Fruit fly (Drosophila melanogaster) whole organism, wandering third instar larva: Measurements from ENCODE around the gene Nak.

Source experiments
- Abd-B ChIP-seq: fragments of >200 bp; optimal IDR thresholded peaks from 2 replicates; lab custom pipeline; 2017; ENCODE audit warnings: missing biosample characterization, missing genetic modification characterization
- CG32264 ChIP-seq: fragments of 200-800 bp; sonication (Bioruptor generic); optimal IDR thresholded peaks from 2 replicates; lab custom pipeline; 2016; ENCODE audit warnings: missing biosample characterization, missing genetic modification characterization
- CG9705 ChIP-seq: fragments of 200-800 bp; sonication (Bioruptor generic); optimal IDR thresholded peaks from 2 replicates; lab custom pipeline; 2018; ENCODE audit warnings: missing biosample characterization, mild to moderate bottlenecking, missing genetic modification characterization
- CrebA ChIP-seq: fragments of 200-800 bp; sonication (Bioruptor generic); optimal IDR thresholded peaks from 2 replicates; lab custom pipeline; 2016; ENCODE audit warnings: missing biosample characterization, mild to moderate bottlenecking, missing genetic modification characterization, borderline replicate concordance
- Dfd ChIP-seq: fragments of >200 bp; optimal IDR thresholded peaks from 2 replicates; lab custom pipeline; 2017; ENCODE audit warnings: missing biosample characterization, missing genetic modification characterization
- Dif ChIP-seq: fragments of 200-275, 200-300 bp; sonication (Bioruptor generic); optimal IDR thresholded peaks from 2 replicates; lab custom pipeline; 2018; ENCODE audit warnings: missing biosample characterization, missing genetic modification characterization; ENCODE audit not compliant: partially characterized antibody
- GATAd ChIP-seq: sonication (Bioruptor generic); optimal IDR thresholded peaks from 2 replicates; lab custom pipeline; 2016; ENCODE audit warnings: missing biosample characterization, missing genetic modification characterization
- HLH106 ChIP-seq: fragments of 200-800 bp; optimal IDR thresholded peaks from 3 replicates; lab custom pipeline; 2019; ENCODE audit warnings: missing biosample characterization, mild to moderate bottlenecking, missing genetic modification characterization, moderate library complexity
- Hnf4 ChIP-seq: fragments of 200-800 bp; sonication (Bioruptor generic); optimal IDR thresholded peaks from 2 replicates; lab custom pipeline; 2016; ENCODE audit warnings: missing biosample characterization, mild to moderate bottlenecking, missing genetic modification characterization
- Hr78 ChIP-seq: fragments of >200 bp; optimal IDR thresholded peaks from 2 replicates; lab custom pipeline; 2017; ENCODE audit warnings: missing biosample characterization, missing genetic modification characterization
- Hr83 ChIP-seq: fragments of 200-300 bp; sonication (Bioruptor generic); optimal IDR thresholded peaks from 2 replicates; lab custom pipeline; 2016; ENCODE audit warnings: missing biosample characterization, mild to moderate bottlenecking, missing genetic modification characterization, moderate library complexity; ENCODE audit not compliant: poor library complexity, severe bottlenecking
- Jra ChIP-seq: sonication (Bioruptor generic); optimal IDR thresholded peaks from 2 replicates; lab custom pipeline; 2016; ENCODE audit warnings: missing biosample characterization, missing genetic modification characterization
- Mio ChIP-seq: sonication (Bioruptor generic); optimal IDR thresholded peaks from 2 replicates; lab custom pipeline; 2016; ENCODE audit warnings: missing biosample characterization, missing genetic modification characterization
- Myc ChIP-seq: fragments of >200 bp; optimal IDR thresholded peaks from 2 replicates; lab custom pipeline; 2017
- N ChIP-seq: fragments of >200 bp; optimal IDR thresholded peaks from 2 replicates; lab custom pipeline; 2018; ENCODE audit warnings: missing biosample characterization, missing external identifiers, missing genetic modification characterization
- OdsH ChIP-seq: fragments of 200-800 bp; sonication (Bioruptor generic); optimal IDR thresholded peaks from 2 replicates; lab custom pipeline; 2016; ENCODE audit warnings: missing biosample characterization, mild to moderate bottlenecking, missing genetic modification characterization
- Rel ChIP-seq, 2 experiments: fragments of 200-800 bp; sonication (Bioruptor generic) in 1 of 2; optimal IDR thresholded peaks; 2 replicates in 1 of 2; 3 replicates in 1 of 2; lab custom pipeline; 2016 to 2019; ENCODE audit warnings: mild to moderate bottlenecking in 2 of 2, missing biosample characterization in 2 of 2, missing genetic modification characterization in 2 of 2, moderate library complexity in 1 of 2
- Vsx2 ChIP-seq: fragments of 200-300, 225-300 bp; sonication (Bioruptor generic); optimal IDR thresholded peaks from 2 replicates; lab custom pipeline; 2018; ENCODE audit warnings: missing biosample characterization, missing genetic modification characterization; ENCODE audit not compliant: partially characterized antibody
- br ChIP-seq: fragments of 200-800 bp; sonication (Bioruptor generic); optimal IDR thresholded peaks from 2 replicates; lab custom pipeline; 2016; ENCODE audit warnings: missing biosample characterization, missing genetic modification characterization
- brk ChIP-seq: fragments of 200-800 bp; sonication (Bioruptor generic); optimal IDR thresholded peaks from 2 replicates; lab custom pipeline; 2016; ENCODE audit warnings: missing biosample characterization, mild to moderate bottlenecking, missing genetic modification characterization
- dl ChIP-seq, 2 experiments: fragments of 175-275, 200-275 bp in 1 of 2; fragments of 200-275 bp in 1 of 2; sonication (Bioruptor generic); optimal IDR thresholded peaks; lab custom pipeline; 2018; ENCODE audit warnings: mild to moderate bottlenecking in 2 of 2, missing biosample characterization in 2 of 2, missing genetic modification characterization in 2 of 2, moderate library complexity in 2 of 2; ENCODE audit not compliant: partially characterized antibody in 2 of 2, insufficient read depth in 1 of 2
- dmrt93B ChIP-seq: fragments of 200-800 bp; sonication (Bioruptor generic); optimal IDR thresholded peaks from 2 replicates; lab custom pipeline; 2018; ENCODE audit warnings: missing biosample characterization, mild to moderate bottlenecking, missing genetic modification characterization
- dsf ChIP-seq: sonication (Bioruptor generic); optimal IDR thresholded peaks from 2 replicates; lab custom pipeline; 2016; ENCODE audit warnings: missing biosample characterization, missing genetic modification characterization, borderline replicate concordance
- ey ChIP-seq: fragments of 200-800 bp; sonication (Bioruptor generic); optimal IDR thresholded peaks from 2 replicates; lab custom pipeline; 2016; ENCODE audit warnings: missing biosample characterization, missing genetic modification characterization
- fru ChIP-seq: fragments of 200-800 bp; sonication (Bioruptor generic); optimal IDR thresholded peaks from 3 replicates; lab custom pipeline; 2016; ENCODE audit warnings: missing biosample characterization, mild to moderate bottlenecking, missing genetic modification characterization
- h ChIP-seq: fragments of 200-800 bp; sonication (Bioruptor generic); optimal IDR thresholded peaks from 3 replicates; lab custom pipeline; 2016; ENCODE audit warnings: missing biosample characterization, mild to moderate bottlenecking, missing genetic modification characterization
- lola ChIP-seq: fragments of >200 bp; optimal IDR thresholded peaks from 2 replicates; lab custom pipeline; 2017; ENCODE audit warnings: missing biosample characterization, missing genetic modification characterization
- psq ChIP-seq: fragments of 200-800 bp; sonication (Bioruptor generic); optimal IDR thresholded peaks from 3 replicates; lab custom pipeline; 2017; ENCODE audit warnings: missing biosample characterization, mild to moderate bottlenecking, missing genetic modification characterization, moderate library complexity
- rgr ChIP-seq: fragments of 200-800 bp; sonication (Bioruptor generic); optimal IDR thresholded peaks from 3 replicates; lab custom pipeline; 2016; ENCODE audit warnings: missing biosample characterization, mild to moderate bottlenecking, missing genetic modification characterization
- sage ChIP-seq: fragments of 200-800 bp; sonication (Bioruptor generic); optimal IDR thresholded peaks from 2 replicates; lab custom pipeline; 2016; ENCODE audit warnings: missing biosample characterization, mild to moderate bottlenecking, missing genetic modification characterization
- sv ChIP-seq: fragments of 200-800 bp; sonication (Bioruptor generic); optimal IDR thresholded peaks from 3 replicates; lab custom pipeline; 2016; ENCODE audit warnings: missing biosample characterization, missing genetic modification characterization
- tai ChIP-seq: sonication (Bioruptor generic); optimal IDR thresholded peaks from 2 replicates; lab custom pipeline; 2016; ENCODE audit warnings: missing biosample characterization, missing genetic modification characterization
- woc ChIP-seq: sonication (Bioruptor generic); optimal IDR thresholded peaks from 2 replicates; lab custom pipeline; 2016; ENCODE audit warnings: missing biosample characterization, mild to moderate bottlenecking, missing genetic modification characterization

Nak gene

dm6 chr2L:19002468-19002867 lies 33.9 kb upstream of the Nak start:
- TF ChIP-seq CrebA (GFP tag; lab: Kevin White, UChicago), result no peak
- TF ChIP-seq Dif (GFP tag; lab: Kevin White, UChicago), result no peak
- TF ChIP-seq Myc (lab: Kevin White, UChicago), result no peak
- TF ChIP-seq Hr83 (GFP tag; lab: Kevin White, UChicago), result no peak
- no peak for TF ChIP-seq CG32264 (GFP tag; lab: Kevin White, UChicago)
- TF ChIP-seq ey, result no peak
- no peak for TF ChIP-seq Abd-B (GFP tag; lab: Kevin White, UChicago)
- TF ChIP-seq dmrt93B (GFP tag; lab: Kevin White, UChicago), result no peak
- no peak for TF ChIP-seq lola (GFP tag; lab: Kevin White, UChicago)
- no peak for TF ChIP-seq Dfd
- no peak for TF ChIP-seq Rel (GFP tag; optimal IDR thresholded peaks at IDR 0.05; lab: Kevin White, UChicago)
- no peak for TF ChIP-seq Rel (tag; optimal IDR thresholded peaks at IDR 0.05; lab: Kevin White, UChicago)
- no peak for TF ChIP-seq Jra (GFP tag; lab: Kevin White, UChicago)
- no peak for TF ChIP-seq fru (GFP tag; lab: Kevin White, UChicago)
- no peak for TF ChIP-seq psq
- TF ChIP-seq Hr78 (GFP tag; lab: Kevin White, UChicago), result no peak
- TF ChIP-seq woc, result no peak
- TF ChIP-seq Mio, result no peak
- no peak for TF ChIP-seq Vsx2 (GFP tag; lab: Kevin White, UChicago)
- TF ChIP-seq rgr (GFP tag; lab: Kevin White, UChicago), result no peak
- TF ChIP-seq, all 38 proteins: peak for 0

- no peak for TF ChIP-seq OdsH (GFP tag; lab: Kevin White, UChicago)
- no peak for TF ChIP-seq sv
- no peak for TF ChIP-seq fru (GFP tag; lab: Kevin White, UChicago)
- TF ChIP-seq rgr (GFP tag; lab: Kevin White, UChicago), result no peak
- TF ChIP-seq h, result no peak
- TF ChIP-seq Myc (lab: Kevin White, UChicago), result no peak
- no peak for TF ChIP-seq tai (GFP tag; lab: Kevin White, UChicago)
- TF ChIP-seq HLH106 (tag; lab: Kevin White, UChicago), result no peak
- no peak for TF ChIP-seq GATAd (GFP tag; lab: Kevin White, UChicago)
These were observed 28.6 kb upstream of the Nak start, which contains the start of gene CG31792 for dm6 chr2L:18997148-18997547. TSS of gene CG31792 (plus strand) at chr2L:18997448.

dm6 chr2L:18995660-18996417 lies 27.3 kb upstream of the Nak start, which contains the start of gene CG10650:
TSS of gene CG10650 (minus strand) at chr2L:18995934.
- peak; percentile 20 for TF ChIP-seq h
- no peak for TF ChIP-seq brk

dm6 chr2L:18992196-18992595 lies 23.7 kb upstream of the Nak start, which contains the start of gene CG46465:
TSS of gene CG46465 (plus strand) at chr2L:18992496.
- TF ChIP-seq dl (GFP tag; optimal IDR thresholded peaks at IDR 0.05; lab: Kevin White, UChicago; ENCODE audit: insufficient read depth in 1 of 2, partially characterized antibody in 2 of 2) (no peak), dmrt93B (GFP tag; lab: Kevin White, UChicago) (no peak), Mio (no peak), Vsx2 (GFP tag; lab: Kevin White, UChicago) (no peak), Myc (lab: Kevin White, UChicago) (no peak), Jra (GFP tag; lab: Kevin White, UChicago) (no peak), Hr83 (GFP tag; lab: Kevin White, UChicago) (no peak), sage (no peak), Rel (GFP tag; optimal IDR thresholded peaks at IDR 0.05; lab: Kevin White, UChicago) (no peak), Rel (tag; optimal IDR thresholded peaks at IDR 0.05; lab: Kevin White, UChicago) (no peak), Dfd (no peak), brk (no peak), fru (GFP tag; lab: Kevin White, UChicago) (no peak), Dif (GFP tag; lab: Kevin White, UChicago) (no peak), CG32264 (GFP tag; lab: Kevin White, UChicago) (no peak), psq (no peak)

dm6 chr2L:18990720-18991119 lies 22.2 kb upstream of the Nak start, which contains the start of gene CG15169:
TSS of gene CG15169 (plus strand) at chr2L:18991020.
- TF ChIP-seq Mio (no peak), Jra (GFP tag; lab: Kevin White, UChicago) (no peak), Abd-B (GFP tag; lab: Kevin White, UChicago) (no peak), sv (no peak), GATAd (GFP tag; lab: Kevin White, UChicago) (no peak), Hnf4 (no peak), ey (no peak), fru (GFP tag; lab: Kevin White, UChicago) (no peak), N (GFP tag; lab: Kevin White, UChicago) (no peak), Hr78 (GFP tag; lab: Kevin White, UChicago) (no peak), Dfd (no peak), CG9705 (GFP tag; lab: Kevin White, UChicago) (no peak), h (no peak), lola (GFP tag; lab: Kevin White, UChicago) (no peak), dsf (no peak), br (no peak), rgr (GFP tag; lab: Kevin White, UChicago) (no peak), woc (no peak), dl (GFP tag; optimal IDR thresholded peaks at IDR 0.05; lab: Kevin White, UChicago; ENCODE audit: insufficient read depth in 1 of 2, partially characterized antibody in 2 of 2) (no peak)
